Worm (Caenorhabditis elegans) whole organism, early embryonic: Measurements from ENCODE around the gene pgp-3.

Experiments
- ama-1 ChIP-seq: fragments of 150-350 bp; optimal IDR thresholded peaks from 2 replicates; lab custom pipeline; 2014
- flt-1 ChIP-seq: fragments of 200-800 bp; sonication (Bioruptor generic); IDR thresholded peaks from 2 replicates; pipeline ENCODE4 v1.3.6; 2022; ENCODE audit warnings: missing genetic modification characterization, missing compliant biosample characterization
- hmg-4 ChIP-seq: fragments of 200-800 bp; sonication (Bioruptor generic); optimal IDR thresholded peaks from 2 replicates; lab custom pipeline; 2018; ENCODE audit warnings: mild to moderate bottlenecking, missing genetic modification characterization, missing compliant biosample characterization
- scrt-1 ChIP-seq: fragments of 200-800 bp; sonication (Bioruptor generic); IDR thresholded peaks from 2 replicates; pipeline ENCODE4 v1.3.6; 2022; ENCODE audit warnings: missing genetic modification characterization, missing compliant biosample characterization
- sea-1 ChIP-seq: fragments of 200-800 bp; sonication (Bioruptor generic); conservative IDR thresholded peaks from 2 replicates; pipeline ENCODE4 v1.3.6; 2022; ENCODE audit warnings: missing genetic modification characterization, missing compliant biosample characterization
- tbx-37 ChIP-seq: fragments of 200-800 bp; sonication (Bioruptor generic); conservative IDR thresholded peaks from 2 replicates; pipeline ENCODE4 v1.3.6; 2022; ENCODE audit warnings: missing genetic modification reagents, missing genetic modification characterization, missing compliant biosample characterization

DNA sequence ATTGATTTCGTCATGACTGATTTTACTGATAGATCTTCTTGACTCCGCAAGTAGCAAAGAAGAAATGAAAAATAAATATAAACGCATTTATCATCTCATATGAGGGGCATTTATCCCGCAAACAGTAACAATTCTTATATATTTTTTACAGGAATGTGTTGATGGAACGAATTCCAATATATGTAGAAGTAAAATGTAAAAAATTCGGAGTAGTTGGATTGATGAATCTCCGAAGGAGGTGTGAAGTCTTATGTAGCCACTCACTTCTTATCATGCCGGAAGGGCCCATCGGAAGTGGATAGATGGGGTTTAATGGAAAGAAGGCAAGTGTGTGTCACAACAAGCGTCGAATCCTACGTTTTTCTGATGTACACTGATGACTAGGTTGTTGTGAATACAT is 14.2 kb upstream of the pgp-3 start, which contains the start of gene gcy-9:
- TF ChIP-seq flt-1 (GFP tag; lab: Robert Waterston, UW) (no peak), ama-1 (lab: Kevin White, UChicago) (no peak), sea-1 (GFP tag; lab: Robert Waterston, UW) (no peak), scrt-1 (no peak), tbx-37 (no peak), hmg-4 (GFP tag; lab: Kevin White, UChicago) (no peak)
